Fruit fly (Drosophila melanogaster): ENCODE results near the gene CG14965.

DNA sequence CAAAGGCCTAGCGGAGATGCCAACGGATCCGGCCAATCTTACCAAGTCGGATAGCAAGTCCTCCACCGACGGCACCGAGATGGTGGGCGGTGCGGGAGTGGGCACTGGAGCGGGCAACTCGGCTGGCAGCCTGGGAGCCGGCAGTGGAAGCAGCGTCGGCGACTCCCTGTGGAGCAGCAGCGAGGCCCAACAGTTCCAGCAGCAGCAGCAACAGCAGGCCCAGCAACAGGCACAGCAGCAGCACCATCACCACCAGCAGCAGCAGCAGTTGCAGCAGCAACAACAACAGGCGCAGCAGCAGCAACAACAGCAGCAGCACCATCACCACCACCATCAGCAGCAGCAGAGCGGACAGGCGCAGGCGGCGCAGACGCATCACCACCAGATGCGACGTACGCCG lies 41.9 kb downstream of the CG14965 start:
- TF ChIP-seq psq (optimal IDR thresholded peaks at IDR 0.05) (no peak), usp (GFP tag; optimal IDR thresholded peaks at IDR 0.05) (no peak), pan (optimal IDR thresholded peaks at IDR 0.05) (no peak)
